Worm (Caenorhabditis elegans): Measurements from ENCODE around the gene D1054.8.

- TF ChIP-seq nhr-237 (tag; optimal IDR thresholded peaks at IDR 0.05): no peak
- no peak for TF ChIP-seq lsy-12 (tag; optimal IDR thresholded peaks at IDR 0.05)
- TF ChIP-seq zag-1 (tag; optimal IDR thresholded peaks at IDR 0.05): no peak
- TF ChIP-seq ZK546.5 (tag; optimal IDR thresholded peaks at IDR 0.05): no peak
- TF ChIP-seq ztf-4 (tag; optimal IDR thresholded peaks at IDR 0.05): no peak
Measured at ce11 chrV:10768892-10769291, 15.2 kb upstream of the D1054.8 start.

Data from whole organism, L3 larva.